Fruit fly (Drosophila melanogaster): Measurements from ENCODE around the gene CG32219.
A peak's percentile ranks its signal among the peaks of the same experiment; 100 is the strongest.

The CG32219 gene

dm6 chr3L:19922833-19923745, 27.8 kb downstream of the CG32219 start, which contains the start of gene Pfdn6 (continued):
- TF ChIP-seq CG34224 (GFP tag; IDR thresholded peaks at IDR 0.05; ENCODE audit: partially characterized antibody), result peak; percentile 73
- peak; percentile 64 for TF ChIP-seq Scr (GFP tag; IDR thresholded peaks at IDR 0.05; ENCODE audit: partially characterized antibody)
- TF ChIP-seq slou (GFP tag; optimal IDR thresholded peaks at IDR 0.05), result no peak
- TF ChIP-seq Mrtf (GFP tag; IDR thresholded peaks at IDR 0.05), result peak; percentile 75; the same call in 2 of the 3 replicates
- peak; percentile 61 for TF ChIP-seq Mad (GFP tag; optimal IDR thresholded peaks at IDR 0.05)
- TF ChIP-seq CG5245 (GFP tag; optimal IDR thresholded peaks at IDR 0.05), result peak; percentile 28
- TF ChIP-seq CG2116 (GFP tag; optimal IDR thresholded peaks at IDR 0.05), result peak; percentile 61
- peak; percentile 87 for TF ChIP-seq CG3847 (GFP tag; IDR thresholded peaks at IDR 0.05)
- no peak for TF ChIP-seq CG13296 (GFP tag; optimal IDR thresholded peaks at IDR 0.05)
- peak; percentile 24 for TF ChIP-seq CG33557 (GFP tag; optimal IDR thresholded peaks at IDR 0.05)
- peak; percentile 80 for TF ChIP-seq ind (GFP tag; optimal IDR thresholded peaks at IDR 0.05)
- TF ChIP-seq ara (GFP tag; IDR thresholded peaks at IDR 0.05), result 0 out of 2 replicates have a peak, but pooled peaks have one; percentile 35
- TF ChIP-seq Eip74EF (GFP tag; optimal IDR thresholded peaks at IDR 0.05), result no peak
- peak; percentile 57; the same call in 1 of the 3 replicates for TF ChIP-seq H15 (GFP tag; IDR thresholded peaks at IDR 0.05)
- TF ChIP-seq Nf-YC (tag; optimal IDR thresholded peaks at IDR 0.05), result peak; percentile 68
- no peak for TF ChIP-seq pfk (GFP tag; optimal IDR thresholded peaks at IDR 0.05)
- peak; percentile 39 for TF ChIP-seq CG2678 (tag; optimal IDR thresholded peaks at IDR 0.05)
- TF ChIP-seq Optix (GFP tag; IDR thresholded peaks at IDR 0.05), result peak; percentile 89
- peak; percentile 72 to 75 for TF ChIP-seq chif (GFP tag; optimal IDR thresholded peaks at IDR 0.05)
- peak; percentile 40 for TF ChIP-seq CG15514 (GFP tag; optimal IDR thresholded peaks at IDR 0.05)
- no peak; the same call in 1 of the 2 replicates for TF ChIP-seq peb (GFP tag; IDR thresholded peaks at IDR 0.05)
- peak; percentile 72 for TF ChIP-seq CG14050 (GFP tag; IDR thresholded peaks at IDR 0.05)
- TF ChIP-seq HmgZ (tag; optimal IDR thresholded peaks at IDR 0.05), result peak; percentile 55
- peak; percentile 78 for TF ChIP-seq Bdp1 (GFP tag; optimal IDR thresholded peaks at IDR 0.05)
- no peak for TF ChIP-seq Side (GFP tag; optimal IDR thresholded peaks at IDR 0.05)
- no peak for TF ChIP-seq CG2875 (GFP tag; optimal IDR thresholded peaks at IDR 0.05)
- peak; percentile 64 for TF ChIP-seq az2 (GFP tag; optimal IDR thresholded peaks at IDR 0.05)
- no peak for TF ChIP-seq CG2199 (GFP tag; IDR thresholded peaks at IDR 0.05)
- peak; percentile 64 for TF ChIP-seq CG33213 (GFP tag; optimal IDR thresholded peaks at IDR 0.05)
- TF ChIP-seq sisA (GFP tag; IDR thresholded peaks at IDR 0.05), result peak; percentile 91
- no peak for TF ChIP-seq corto (GFP tag; optimal IDR thresholded peaks at IDR 0.05)
- TF ChIP-seq dan (GFP tag; IDR thresholded peaks at IDR 0.05), result no peak
- TF ChIP-seq trh (GFP tag; optimal IDR thresholded peaks at IDR 0.05), result no peak
- TF ChIP-seq CG8924 (tag; optimal IDR thresholded peaks at IDR 0.05), result peak; percentile 81
- TF ChIP-seq HLH4C (GFP tag; IDR thresholded peaks at IDR 0.05; ENCODE audit: partially characterized antibody), result peak; percentile 82
- TF ChIP-seq usp (GFP tag; optimal IDR thresholded peaks at IDR 0.05), result no peak
- TF ChIP-seq Gsc (GFP tag; IDR thresholded peaks at IDR 0.05), result no peak; the same call in 1 of the 2 replicates
- TF ChIP-seq h (optimal IDR thresholded peaks at IDR 0.05), result no peak
- peak; percentile 85 for TF ChIP-seq PHDP (tag; optimal IDR thresholded peaks at IDR 0.05)
- peak; percentile 64 for TF ChIP-seq her (GFP tag; optimal IDR thresholded peaks at IDR 0.05)
- no peak; the same call in 1 of the 2 replicates for TF ChIP-seq ttk (GFP tag; IDR thresholded peaks at IDR 0.05)
- TF ChIP-seq D19B (GFP tag; optimal IDR thresholded peaks at IDR 0.05), result peak; percentile 40
- TF ChIP-seq tio (GFP tag; optimal IDR thresholded peaks at IDR 0.05), result no peak
- TF ChIP-seq Poxn (GFP tag; IDR thresholded peaks at IDR 0.05), result no peak
- peak; percentile 67 for TF ChIP-seq CG17829 (tag; optimal IDR thresholded peaks at IDR 0.05)
- peak; percentile 67 for TF ChIP-seq tin (GFP tag; optimal IDR thresholded peaks at IDR 0.05)
- TF ChIP-seq CG11398 (GFP tag; optimal IDR thresholded peaks at IDR 0.05), result peak; percentile 29
- TF ChIP-seq CG9817 (tag; optimal IDR thresholded peaks at IDR 0.05), result peak; percentile 84
- TF ChIP-seq rib (GFP tag; IDR thresholded peaks at IDR 0.05), result no peak

Data from whole organism, embryonic.